Fruit fly (Drosophila melanogaster): ENCODE results near the gene Coq4.
A peak's percentile ranks its signal among the peaks of the same experiment; 100 is the strongest.

The Coq4 gene

dm6 chr3L:17428779-17429178, 4.6 kb downstream of the Coq4 start, which contains the start of gene Gorab (continued):
- TF ChIP-seq CG12769 (tag; optimal IDR thresholded peaks at IDR 0.05): no peak
- TF ChIP-seq ewg (GFP tag; optimal IDR thresholded peaks at IDR 0.05): peak; percentile 74
- peak; percentile 90 for TF ChIP-seq lbe (GFP tag; optimal IDR thresholded peaks at IDR 0.05)
- peak; percentile 78 for TF ChIP-seq Six4 (GFP tag; optimal IDR thresholded peaks at IDR 0.05)
- TF ChIP-seq fd102C (GFP tag; optimal IDR thresholded peaks at IDR 0.05): no peak
- TF ChIP-seq CG11723 (GFP tag; optimal IDR thresholded peaks at IDR 0.05): peak; percentile 63
- no peak for TF ChIP-seq hb (GFP tag; IDR thresholded peaks at IDR 0.05; ENCODE audit: partially characterized antibody)
- peak; percentile 50; the same call in 1 of the 2 replicates for TF ChIP-seq Poxn (GFP tag; IDR thresholded peaks at IDR 0.05)
- peak; percentile 87 for TF ChIP-seq Max (GFP tag; optimal IDR thresholded peaks at IDR 0.05)
- TF ChIP-seq Asciz (GFP tag; optimal IDR thresholded peaks at IDR 0.05): peak; percentile 66
- TF ChIP-seq CG2875 (GFP tag; optimal IDR thresholded peaks at IDR 0.05): peak; percentile 4
- peak; percentile 79 for TF ChIP-seq Fer2 (tag; optimal IDR thresholded peaks at IDR 0.05)
- peak; percentile 85 for TF ChIP-seq CG6175 (GFP tag; IDR thresholded peaks at IDR 0.05)
- TF ChIP-seq Sox100B (GFP tag; optimal IDR thresholded peaks at IDR 0.05): peak; percentile 69
- TF ChIP-seq ap (GFP tag; IDR thresholded peaks at IDR 0.05): peak; percentile 96
- peak; percentile 86 for TF ChIP-seq CG15514 (GFP tag; optimal IDR thresholded peaks at IDR 0.05)
- TF ChIP-seq Adf1 (GFP tag; IDR thresholded peaks at IDR 0.05): peak; percentile 74
- TF ChIP-seq CG9727 (GFP tag; optimal IDR thresholded peaks at IDR 0.05): peak; percentile 88
- peak; percentile 81 for TF ChIP-seq HLH54F (GFP tag; optimal IDR thresholded peaks at IDR 0.05)
- peak; percentile 94 for TF ChIP-seq CG14014 (GFP tag; IDR thresholded peaks at IDR 0.05)
- TF ChIP-seq E2f1 (GFP tag; IDR thresholded peaks at IDR 0.05): peak; percentile 96
- peak; percentile 85 for TF ChIP-seq CG10267 (tag; optimal IDR thresholded peaks at IDR 0.05)
- TF ChIP-seq lab (GFP tag; optimal IDR thresholded peaks at IDR 0.05): peak; percentile 87
- TF ChIP-seq HLHmδ (GFP tag; optimal IDR thresholded peaks at IDR 0.05): no peak
- peak; percentile 96 for TF ChIP-seq tgo (GFP tag; IDR thresholded peaks at IDR 0.05)
- TF ChIP-seq fd3F (GFP tag; optimal IDR thresholded peaks at IDR 0.05): peak; percentile 86
- TF ChIP-seq dpn (GFP tag; optimal IDR thresholded peaks at IDR 0.05): peak; percentile 83 to 93
- peak; percentile 91 for TF ChIP-seq tio (GFP tag; optimal IDR thresholded peaks at IDR 0.05)
- no peak for TF ChIP-seq CG6813 (GFP tag; optimal IDR thresholded peaks at IDR 0.05)
- TF ChIP-seq CG17912 (GFP tag; optimal IDR thresholded peaks at IDR 0.05): peak; percentile 40
- peak; percentile 86 for TF ChIP-seq C15 (GFP tag; IDR thresholded peaks at IDR 0.05)
- TF ChIP-seq Dfd (GFP tag; optimal IDR thresholded peaks at IDR 0.05): no peak
- TF ChIP-seq CG8359 (GFP tag; optimal IDR thresholded peaks at IDR 0.05; ENCODE audit: borderline replicate concordance): peak; percentile 10
- TF ChIP-seq CG7987 (GFP tag; optimal IDR thresholded peaks at IDR 0.05): peak; percentile 49
- peak; percentile 93 for TF ChIP-seq ara (GFP tag; IDR thresholded peaks at IDR 0.05)
- TF ChIP-seq Dip2 (GFP tag; IDR thresholded peaks at IDR 0.05): peak; percentile 63; the same call in 1 of the 2 replicates
- TF ChIP-seq tap (tag; optimal IDR thresholded peaks at IDR 0.05): peak; percentile 69
- peak; percentile 77 to 82 for TF ChIP-seq Hr51 (GFP tag; optimal IDR thresholded peaks at IDR 0.05)
- TF ChIP-seq wor (GFP tag; IDR thresholded peaks at IDR 0.05): peak; percentile 93
- peak; percentile 57 for TF ChIP-seq nau (GFP tag; optimal IDR thresholded peaks at IDR 0.05)
- TF ChIP-seq CG1647 (GFP tag; optimal IDR thresholded peaks at IDR 0.05): peak; percentile 70
- peak; percentile 90 for TF ChIP-seq dmrt11E (tag; optimal IDR thresholded peaks at IDR 0.05)
- TF ChIP-seq NFAT (GFP tag; IDR thresholded peaks at IDR 0.05): peak; percentile 93
- TF ChIP-seq CG4854 (GFP tag; optimal IDR thresholded peaks at IDR 0.05): peak; percentile 79
- TF ChIP-seq CG15601 (tag; optimal IDR thresholded peaks at IDR 0.05): peak; percentile 86
- TF ChIP-seq CG15073 (GFP tag; optimal IDR thresholded peaks at IDR 0.05): peak; percentile 71
- no peak for TF ChIP-seq Trl (optimal IDR thresholded peaks at IDR 0.05)
- TF ChIP-seq Trl (GFP tag; optimal IDR thresholded peaks at IDR 0.05): peak; percentile 4
- TF ChIP-seq Myb (GFP tag; optimal IDR thresholded peaks at IDR 0.05): peak; percentile 80
- TF ChIP-seq CG31388 (GFP tag; optimal IDR thresholded peaks at IDR 0.05): peak; percentile 73
